Worm (Caenorhabditis elegans): ENCODE data around the gene rbm-25.

ce11 chrV:12532369-12532768 is 34.4 kb downstream of the rbm-25 start:
- TF ChIP-seq tbx-11 (GFP tag; IDR thresholded peaks at IDR 0.05) (no peak), ets-7 (tag; optimal IDR thresholded peaks at IDR 0.05) (no peak), tbx-37 (GFP tag; conservative IDR thresholded peaks at IDR 0.05) (no peak), sea-1 (GFP tag; conservative IDR thresholded peaks at IDR 0.05) (no peak), tra-4 (tag; optimal IDR thresholded peaks at IDR 0.05) (no peak), ama-1 (optimal IDR thresholded peaks at IDR 0.05) (no peak), flt-1 (GFP tag; IDR thresholded peaks at IDR 0.05) (no peak), ceh-36 (tag; optimal IDR thresholded peaks at IDR 0.05) (no peak), hmbx-1 (tag; optimal IDR thresholded peaks at IDR 0.05) (no peak), aly-1 (tag; optimal IDR thresholded peaks at IDR 0.05) (no peak), B0310.2 (tag; optimal IDR thresholded peaks at IDR 0.05) (no peak), scrt-1 (GFP tag; IDR thresholded peaks at IDR 0.05) (no peak)

All from whole organism, early embryonic.